Worm (Caenorhabditis elegans) whole organism, early embryonic: ENCODE results near the gene srz-79.

Experiments
- B0310.2 ChIP-seq: sonication (generic microtip); optimal IDR thresholded peaks from 2 replicates; lab custom pipeline; 2016; ENCODE audit warnings: mild to moderate bottlenecking, missing genetic modification characterization, missing compliant biosample characterization
- F13C5.2 ChIP-seq: sonication (generic microtip); optimal IDR thresholded peaks from 2 replicates; lab custom pipeline; 2017; ENCODE audit warnings: mild to moderate bottlenecking, missing genetic modification characterization, inconsistent platforms, missing compliant biosample characterization
- aly-1 ChIP-seq: sonication (generic microtip); optimal IDR thresholded peaks from 2 replicates; lab custom pipeline; 2016; ENCODE audit warnings: missing genetic modification characterization, missing compliant biosample characterization
- ceh-13 ChIP-seq: fragments of 200-800 bp; sonication (Bioruptor generic); optimal IDR thresholded peaks from 2 replicates; lab custom pipeline; 2018; ENCODE audit warnings: mild to moderate bottlenecking, missing genetic modification characterization, missing compliant biosample characterization
- ets-7 ChIP-seq: sonication (generic microtip); optimal IDR thresholded peaks from 2 replicates; lab custom pipeline; 2016; ENCODE audit warnings: missing genotype, missing genetic modification characterization, missing compliant biosample characterization
- flt-1 ChIP-seq: fragments of 200-800 bp; sonication (Bioruptor generic); IDR thresholded peaks from 2 replicates; pipeline ENCODE4 v1.3.6; 2022; ENCODE audit warnings: missing genetic modification characterization, missing compliant biosample characterization
- hmbx-1 ChIP-seq: sonication (generic microtip); optimal IDR thresholded peaks from 2 replicates; lab custom pipeline; 2016; ENCODE audit warnings: mild to moderate bottlenecking, missing genetic modification characterization, missing compliant biosample characterization
- hmg-4 ChIP-seq: fragments of 200-800 bp; sonication (Bioruptor generic); optimal IDR thresholded peaks from 2 replicates; lab custom pipeline; 2018; ENCODE audit warnings: mild to moderate bottlenecking, missing genetic modification characterization, missing compliant biosample characterization
- hnd-1 ChIP-seq: sonication (generic microtip); optimal IDR thresholded peaks from 2 replicates; lab custom pipeline; 2016; ENCODE audit warnings: missing genetic modification characterization, missing compliant biosample characterization
- pes-1 ChIP-seq: fragments of 200-800 bp; sonication (Bioruptor generic); IDR thresholded peaks from 2 replicates; pipeline ENCODE4 v1.3.6; 2022; ENCODE audit warnings: missing genetic modification reagents, missing genetic modification characterization, missing compliant biosample characterization
- sea-1 ChIP-seq: fragments of 200-800 bp; sonication (Bioruptor generic); conservative IDR thresholded peaks from 2 replicates; pipeline ENCODE4 v1.3.6; 2022; ENCODE audit warnings: missing genetic modification characterization, missing compliant biosample characterization
- tbx-11 ChIP-seq: fragments of 200-800 bp; sonication (Bioruptor generic); IDR thresholded peaks from 2 replicates; pipeline ENCODE4 v1.3.6; 2022; ENCODE audit warnings: missing genetic modification characterization, missing compliant biosample characterization

- no peak for TF ChIP-seq B0310.2 (tag; lab: Kevin White, UChicago)
- 0 out of 2 replicates have a peak, but pooled peaks have one; percentile 9 for TF ChIP-seq flt-1 (GFP tag; lab: Robert Waterston, UW)
- TF ChIP-seq ceh-13 (GFP tag; lab: Kevin White, UChicago), result no peak
- TF ChIP-seq sea-1 (GFP tag; lab: Robert Waterston, UW), result no peak
- TF ChIP-seq hnd-1, result no peak
- no peak for TF ChIP-seq F13C5.2 (tag; lab: Kevin White, UChicago)
- TF ChIP-seq pes-1 (GFP tag; lab: Robert Waterston, UW), result no peak
- no peak for TF ChIP-seq tbx-11 (GFP tag; lab: Robert Waterston, UW)
- no peak for TF ChIP-seq hmbx-1 (tag; lab: Kevin White, UChicago)
- TF ChIP-seq ets-7 (tag; lab: Kevin White, UChicago), result no peak
- no peak for TF ChIP-seq hmg-4 (GFP tag; lab: Kevin White, UChicago)
- no peak for TF ChIP-seq aly-1
These were observed 27.5 kb downstream of the srz-79 start for ce11 chrIV:3520957-3521356.
